Fruit fly (Drosophila melanogaster) whole organism, embryonic: ENCODE measurements around the gene Tlk.

Experiments used
- Bdp1 ChIP-seq: fragments of 200-800 bp; sonication (Bioruptor generic); optimal IDR thresholded peaks from 3 replicates; lab custom pipeline; 2016; ENCODE audit warnings: missing biosample characterization, missing genetic modification characterization
- CG10321 ChIP-seq: fragments of 200-800 bp; sonication (Bioruptor generic); IDR thresholded peaks from 2 replicates; pipeline ENCODE4 v1.3.6; 2022; ENCODE audit warnings: missing biosample characterization, missing genetic modification characterization
- CG10431 ChIP-seq: fragments of 200-800 bp; sonication (Bioruptor generic); optimal IDR thresholded peaks from 3 replicates; lab custom pipeline; 2018; ENCODE audit warnings: missing biosample characterization, mild to moderate bottlenecking, missing genetic modification characterization
- CG10462 ChIP-seq: fragments of 200-800 bp; sonication (Bioruptor generic); optimal IDR thresholded peaks from 2 replicates; lab custom pipeline; 2016; ENCODE audit warnings: missing biosample characterization, missing genetic modification characterization
- CG11504 ChIP-seq: fragments of 200-800 bp; sonication (Bioruptor generic); optimal IDR thresholded peaks from 3 replicates; lab custom pipeline; 2019; ENCODE audit warnings: missing biosample characterization, mild to moderate bottlenecking, missing genetic modification characterization, moderate library complexity
- CG12155 ChIP-seq: fragments of 200-800 bp; sonication (Bioruptor generic); optimal IDR thresholded peaks from 3 replicates; lab custom pipeline; 2016; ENCODE audit warnings: missing biosample characterization, missing genetic modification characterization
- CG15514 ChIP-seq: fragments of 200-800 bp; sonication (Bioruptor generic); optimal IDR thresholded peaks from 3 replicates; lab custom pipeline; 2017; ENCODE audit warnings: missing biosample characterization, missing genetic modification characterization, mild to moderate bottlenecking, moderate library complexity, missing genetic modification reagents
- CG1603 ChIP-seq: fragments of 200-800 bp; sonication (Bioruptor generic); optimal IDR thresholded peaks from 2 replicates; lab custom pipeline; 2019; ENCODE audit warnings: missing biosample characterization, mild to moderate bottlenecking, missing genetic modification characterization, moderate library complexity
- CG1832 ChIP-seq: fragments of 200-800 bp; sonication (Bioruptor generic); optimal IDR thresholded peaks from 2 replicates; lab custom pipeline; 2017; ENCODE audit warnings: missing biosample characterization, mild to moderate bottlenecking, missing genetic modification characterization, inconsistent platforms
- CG2120 ChIP-seq: fragments of 200-800 bp; sonication (Bioruptor generic); optimal IDR thresholded peaks from 3 replicates; lab custom pipeline; 2016; ENCODE audit warnings: missing biosample characterization, missing genetic modification characterization
- CG2678 ChIP-seq: fragments of 200-800 bp; sonication (Bioruptor generic); optimal IDR thresholded peaks from 3 replicates; lab custom pipeline; 2019; ENCODE audit warnings: missing biosample characterization, mild to moderate bottlenecking, missing genetic modification characterization, moderate library complexity
- CG6254 ChIP-seq: fragments of 200-800 bp; sonication (Bioruptor generic); optimal IDR thresholded peaks from 3 replicates; lab custom pipeline; 2017; ENCODE audit warnings: mild to moderate bottlenecking, missing biosample characterization, missing genetic modification reagents, missing genetic modification characterization
- CG9727 ChIP-seq: fragments of 200-800 bp; sonication (Bioruptor generic); optimal IDR thresholded peaks from 3 replicates; lab custom pipeline; 2017; ENCODE audit warnings: missing biosample characterization, mild to moderate bottlenecking, missing genetic modification characterization
- CG9817 ChIP-seq: fragments of 200-800 bp; sonication (Bioruptor generic); optimal IDR thresholded peaks from 2 replicates; lab custom pipeline; 2018; ENCODE audit warnings: missing biosample characterization, mild to moderate bottlenecking, missing genetic modification characterization, moderate library complexity
- Drgx ChIP-seq: fragments of 200-800 bp; sonication (Bioruptor generic); IDR thresholded peaks from 2 replicates; pipeline ENCODE4 v1.3.6; 2022; ENCODE audit warnings: missing biosample characterization, missing genetic modification characterization
- HLH54F ChIP-seq: fragments of 200-800 bp; sonication (Bioruptor generic); optimal IDR thresholded peaks from 3 replicates; lab custom pipeline; 2016; ENCODE audit warnings: missing biosample characterization, missing genetic modification characterization
- Hand ChIP-seq: fragments of 200-800 bp; sonication (Bioruptor generic); optimal IDR thresholded peaks from 2 replicates; lab custom pipeline; 2017; ENCODE audit warnings: mild to moderate bottlenecking, missing biosample characterization, missing genetic modification reagents, missing genetic modification characterization
- Hmr ChIP-seq: fragments of 200-800 bp; sonication (Bioruptor generic); optimal IDR thresholded peaks from 3 replicates; lab custom pipeline; 2017; ENCODE audit warnings: mild to moderate bottlenecking, missing biosample characterization, missing genetic modification reagents, missing genetic modification characterization
- Meics ChIP-seq: fragments of 200-800 bp; sonication (Bioruptor generic); optimal IDR thresholded peaks from 2 replicates; lab custom pipeline; 2017; ENCODE audit warnings: missing biosample characterization, mild to moderate bottlenecking, missing genetic modification characterization
- Sin3A ChIP-seq: fragments of >200 bp; optimal IDR thresholded peaks from 2 replicates; lab custom pipeline; 2018
- Trl ChIP-seq, 3 experiments: fragments of >200 bp in 2 of 3; fragments of 200-800 bp in 1 of 3; sonication (Bioruptor generic) in 1 of 3; optimal IDR thresholded peaks; 2 replicates in 1 of 3; 3 replicates in 2 of 3; lab custom pipeline; 2016 to 2017; ENCODE audit warnings: missing biosample characterization in 1 of 3, missing genetic modification characterization in 1 of 3
- Vsx1 ChIP-seq: fragments of 200-800 bp; sonication (Bioruptor generic); optimal IDR thresholded peaks from 2 replicates; lab custom pipeline; 2017; ENCODE audit warnings: missing biosample characterization, mild to moderate bottlenecking, missing genetic modification characterization, missing genetic modification reagents
- abd-A ChIP-seq: fragments of 200-800 bp; sonication (Bioruptor generic); optimal IDR thresholded peaks from 3 replicates; lab custom pipeline; 2019; ENCODE audit warnings: missing biosample characterization, mild to moderate bottlenecking, missing genetic modification characterization, moderate library complexity
- ac ChIP-seq: fragments of 200-800 bp; sonication (Bioruptor generic); optimal IDR thresholded peaks from 3 replicates; lab custom pipeline; 2017; ENCODE audit warnings: missing biosample characterization, mild to moderate bottlenecking, missing genetic modification characterization
- bbx ChIP-seq: fragments of 200-800 bp; sonication (Bioruptor generic); IDR thresholded peaks from 2 replicates; pipeline ENCODE4 v1.3.6; 2022; ENCODE audit warnings: missing biosample characterization, missing genetic modification characterization; ENCODE audit not compliant: partially characterized antibody
- bowl ChIP-seq: fragments of 200-800 bp; sonication (Bioruptor generic); IDR thresholded peaks from 2 replicates; pipeline ENCODE4 v1.3.6; 2022; ENCODE audit warnings: missing biosample characterization, missing genetic modification characterization
- cato ChIP-seq: fragments of 200-800 bp; sonication (Bioruptor generic); optimal IDR thresholded peaks from 2 replicates; lab custom pipeline; 2016; ENCODE audit warnings: missing biosample characterization, missing genetic modification characterization, borderline replicate concordance
- chinmo ChIP-seq: fragments of 200-800 bp; sonication (Bioruptor generic); IDR thresholded peaks from 4 replicates; pipeline ENCODE4 v1.3.6; 2022; ENCODE audit warnings: missing biosample characterization, missing genetic modification characterization; ENCODE audit not compliant: partially characterized antibody
- crol ChIP-seq: fragments of 200-800 bp; sonication (Bioruptor generic); IDR thresholded peaks from 2 replicates; pipeline ENCODE4 v1.3.6; 2022; ENCODE audit warnings: missing biosample characterization, missing genetic modification characterization
- eve ChIP-seq, 2 experiments: fragments of >200 bp; optimal IDR thresholded peaks; 2 replicates each; lab custom pipeline; 2017; ENCODE audit warnings: missing biosample characterization in 2 of 2, missing genetic modification characterization in 2 of 2
- ewg ChIP-seq: fragments of 200-800 bp; sonication (Bioruptor generic); optimal IDR thresholded peaks from 3 replicates; lab custom pipeline; 2017; ENCODE audit warnings: mild to moderate bottlenecking, missing biosample characterization, missing genetic modification reagents, missing genetic modification characterization
- gem ChIP-seq: fragments of 200-800 bp; sonication (Bioruptor generic); optimal IDR thresholded peaks from 2 replicates; lab custom pipeline; 2019; ENCODE audit warnings: missing biosample characterization, mild to moderate bottlenecking, missing genetic modification characterization, moderate library complexity
- lmd ChIP-seq: fragments of 200-800 bp; sonication (Bioruptor generic); IDR thresholded peaks from 2 replicates; pipeline ENCODE4 v1.3.6; 2022; ENCODE audit warnings: missing biosample characterization, missing genetic modification characterization
- pfk ChIP-seq: fragments of 200-800 bp; sonication (Bioruptor generic); optimal IDR thresholded peaks from 2 replicates; lab custom pipeline; 2018; ENCODE audit warnings: missing biosample characterization, mild to moderate bottlenecking, missing genetic modification characterization, moderate library complexity
- pho ChIP-seq: fragments of 200-800 bp; sonication (Bioruptor generic); optimal IDR thresholded peaks from 2 replicates; lab custom pipeline; 2016; ENCODE audit warnings: missing biosample characterization, missing genetic modification characterization
- pzg ChIP-seq: fragments of 200-800 bp; sonication (Bioruptor generic); optimal IDR thresholded peaks from 3 replicates; lab custom pipeline; 2018; ENCODE audit warnings: missing biosample characterization, mild to moderate bottlenecking, missing genetic modification characterization, moderate library complexity
- row ChIP-seq: fragments of 200-800 bp; sonication (Bioruptor generic); IDR thresholded peaks from 3 replicates; pipeline ENCODE4 v1.3.6; 2022; ENCODE audit warnings: missing biosample characterization, missing genetic modification characterization
- sc ChIP-seq, 3 experiments: fragments of >200 bp in 2 of 3; fragments of 200-800 bp in 1 of 3; sonication (Bioruptor generic) in 1 of 3; optimal IDR thresholded peaks; 2 replicates in 2 of 3; 3 replicates in 1 of 3; lab custom pipeline; 2017; ENCODE audit warnings: mild to moderate bottlenecking in 1 of 3, missing biosample characterization in 1 of 3, missing genetic modification characterization in 1 of 3, missing genetic modification reagents in 1 of 3

Tlk gene

dm6 chrX:3778135-3778951 lies 58.5 kb downstream of the Tlk start (continued):
- TF ChIP-seq HLH54F (GFP tag; lab: Kevin White, UChicago) (no peak), Sin3A (lab: Kevin White, UChicago) (no peak), CG10431 (no peak), ac (no peak)

- peak; percentile 30; the same call in 1 of the 4 replicates for TF ChIP-seq chinmo (GFP tag; lab: Robert Waterston, UW)
- no peak for TF ChIP-seq bowl (GFP tag; lab: Robert Waterston, UW)
- no peak for TF ChIP-seq cato (GFP tag; lab: Kevin White, UChicago)
- TF ChIP-seq ewg (GFP tag; lab: Kevin White, UChicago) = no peak
- TF ChIP-seq CG2678 = peak; percentile 8
- TF ChIP-seq CG9817 (tag; lab: Kevin White, UChicago) = no peak
- TF ChIP-seq pfk = peak; percentile 35
- peak; percentile 3 for TF ChIP-seq CG2120 (GFP tag; lab: Kevin White, UChicago)
- TF ChIP-seq pzg (GFP tag; lab: Kevin White, UChicago) = no peak
- TF ChIP-seq lmd (GFP tag; lab: Robert Waterston, UW) = no peak
- peak; percentile 14 for TF ChIP-seq gem (tag; lab: Kevin White, UChicago)
- peak; percentile 27 for TF ChIP-seq Hmr (GFP tag; lab: Kevin White, UChicago)
- TF ChIP-seq CG6254 (GFP tag; lab: Kevin White, UChicago) = no peak
- TF ChIP-seq CG11504 (tag; lab: Kevin White, UChicago) = no peak
- TF ChIP-seq crol (GFP tag; lab: Robert Waterston, UW) = peak; percentile 71
- TF ChIP-seq bbx (GFP tag; lab: Robert Waterston, UW) = no peak
- no peak for TF ChIP-seq Vsx1 (GFP tag; lab: Kevin White, UChicago)
- no peak for TF ChIP-seq Bdp1 (GFP tag; lab: Kevin White, UChicago)
- TF ChIP-seq Hand (GFP tag; lab: Kevin White, UChicago) = peak; percentile 8
- peak; percentile 82 for TF ChIP-seq CG1832 (GFP tag; lab: Kevin White, UChicago)
- TF ChIP-seq pho = no peak
- TF ChIP-seq row (GFP tag; lab: Robert Waterston, UW) = peak; percentile 19; the same call in 1 of the 3 replicates
- TF ChIP-seq CG1603 (tag; lab: Kevin White, UChicago) = no peak
- peak; percentile 16 for TF ChIP-seq CG9727 (GFP tag; lab: Kevin White, UChicago)
- TF ChIP-seq CG12155 (GFP tag; lab: Kevin White, UChicago) = peak; percentile 44
- peak; percentile 51; the same call in 1 of the 2 replicates for TF ChIP-seq Drgx (GFP tag; lab: Robert Waterston, UW)
- TF ChIP-seq Meics = no peak
- peak; percentile 89 for TF ChIP-seq CG10321 (GFP tag; lab: Robert Waterston, UW)
- no peak for TF ChIP-seq CG10462 (GFP tag; lab: Kevin White, UChicago)
- TF ChIP-seq sc (optimal IDR thresholded peaks at IDR 0.05; lab: Kevin White, UChicago) = no peak
- no peak for TF ChIP-seq sc (GFP tag; optimal IDR thresholded peaks at IDR 0.05; lab: Kevin White, UChicago)
- TF ChIP-seq eve (GFP tag; optimal IDR thresholded peaks at IDR 0.05; lab: Kevin White, UChicago) = no peak
- TF ChIP-seq CG15514 = no peak
- TF ChIP-seq abd-A (tag; lab: Kevin White, UChicago) = peak; percentile 21
- peak in 1 of 2 experiments; percentile 24 for TF ChIP-seq Trl (optimal IDR thresholded peaks at IDR 0.05; lab: Kevin White, UChicago)
- TF ChIP-seq Trl (GFP tag; optimal IDR thresholded peaks at IDR 0.05; lab: Kevin White, UChicago) = no peak
Measured at dm6 chrX:3778952-3779502, 59.2 kb downstream of the Tlk start.
